Worm (Caenorhabditis elegans) whole organism, L1 larva: ENCODE data around the gene H35N09.2.

ENCODE experiments used
- Y116A8C.19 ChIP-seq: sonication (generic microtip); optimal IDR thresholded peaks from 2 replicates; lab custom pipeline; 2016; ENCODE audit warnings: missing compliant biosample characterization, missing genetic modification characterization, borderline replicate concordance
- aly-2 ChIP-seq: fragments of 150-350 bp; optimal IDR thresholded peaks from 2 replicates; lab custom pipeline; 2014; ENCODE audit warnings: missing biosample characterization, missing genetic modification characterization
- ama-1 ChIP-seq: fragments of 150-350 bp; optimal IDR thresholded peaks from 2 replicates; lab custom pipeline; 2014
- efl-3 ChIP-seq: fragments of 200-800 bp; sonication (Bioruptor generic); optimal IDR thresholded peaks from 2 replicates; lab custom pipeline; 2018; ENCODE audit warnings: mild to moderate bottlenecking, missing genetic modification characterization, missing compliant biosample characterization
- elt-3 ChIP-seq, 6 experiments: fragments of 150-350 bp in 1 of 6; sonication (generic microtip); optimal IDR thresholded peaks; 2 replicates each; lab custom pipeline; 2017 to 2018; ENCODE audit warnings: missing biosample characterization in 6 of 6, missing genetic modification characterization in 6 of 6, inconsistent platforms in 1 of 6
- grh-1 ChIP-seq: fragments of 200-800 bp; sonication (Bioruptor generic); IDR thresholded peaks from 2 replicates; pipeline ENCODE4 v1.3.6; 2022; ENCODE audit warnings: missing genetic modification reagents, missing genetic modification characterization, missing compliant biosample characterization
- lsy-2 ChIP-seq, 2 experiments: fragments of 150-350 bp; optimal IDR thresholded peaks; 2 replicates each; lab custom pipeline; 2014; ENCODE audit warnings: missing biosample characterization in 2 of 2, missing genetic modification characterization in 2 of 2
- mdl-1 ChIP-seq, 2 experiments: fragments of 150-350 bp; optimal IDR thresholded peaks; 2 replicates each; lab custom pipeline; 2014 to 2017; ENCODE audit warnings: missing biosample characterization in 2 of 2, missing genetic modification characterization in 2 of 2, inconsistent platforms in 1 of 2
- nhr-237 ChIP-seq: fragments of 150-350 bp; optimal IDR thresholded peaks from 2 replicates; lab custom pipeline; 2014; ENCODE audit warnings: missing biosample characterization, missing genetic modification characterization
- nhr-28 ChIP-seq: fragments of 150-350 bp; optimal IDR thresholded peaks from 2 replicates; lab custom pipeline; 2014; ENCODE audit warnings: missing biosample characterization, missing genetic modification characterization
- nhr-76 ChIP-seq: sonication (generic microtip); optimal IDR thresholded peaks from 2 replicates; lab custom pipeline; 2017; ENCODE audit warnings: missing biosample characterization, missing genetic modification characterization
- skn-1 ChIP-seq: fragments of 150-350 bp; optimal IDR thresholded peaks from 2 replicates; lab custom pipeline; 2014; ENCODE audit warnings: missing biosample characterization, missing genetic modification characterization
- snpc-4 ChIP-seq: fragments of 150-350 bp; optimal IDR thresholded peaks from 2 replicates; lab custom pipeline; 2014; ENCODE audit warnings: missing biosample characterization, missing genetic modification characterization
- unc-130 ChIP-seq: fragments of 150-350 bp; optimal IDR thresholded peaks from 2 replicates; lab custom pipeline; 2017; ENCODE audit warnings: missing biosample characterization, missing genetic modification characterization, inconsistent platforms

DNA sequence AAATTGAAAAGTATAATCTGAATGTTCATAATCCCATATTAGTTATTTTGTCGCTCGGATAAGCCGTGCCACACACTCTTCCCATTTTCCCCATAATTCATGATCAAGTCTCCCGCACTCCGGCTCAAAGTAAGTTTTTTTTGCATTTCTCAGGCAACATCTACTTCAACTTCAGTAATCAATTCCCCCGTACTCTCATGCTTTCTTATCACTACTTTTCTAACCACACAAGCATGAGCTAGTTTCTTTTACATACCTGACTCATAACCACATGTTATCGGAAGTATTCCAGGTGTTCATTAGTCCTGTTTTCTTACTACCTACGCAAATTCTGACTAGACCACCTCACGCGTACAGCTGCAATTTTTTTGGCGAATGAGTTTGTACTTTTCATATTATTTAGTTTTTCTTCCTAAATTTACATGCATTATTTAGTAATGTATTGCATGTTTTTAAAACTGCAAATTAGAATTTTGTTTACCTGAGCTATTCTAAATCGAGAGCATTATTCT, 38.3 kb downstream of the H35N09.2 start:
- no peak for TF ChIP-seq aly-2 (tag; lab: Kevin White, UChicago)
- TF ChIP-seq efl-3 (GFP tag; lab: Kevin White, UChicago): no peak
- no peak for TF ChIP-seq Y116A8C.19
- TF ChIP-seq grh-1: no peak
- TF ChIP-seq unc-130 (tag; lab: Kevin White, UChicago): no peak
- no peak for TF ChIP-seq nhr-237 (tag; lab: Kevin White, UChicago)
- TF ChIP-seq ama-1: no peak
- no peak for TF ChIP-seq nhr-76 (tag; lab: Kevin White, UChicago)
- no peak for TF ChIP-seq snpc-4
- no peak for TF ChIP-seq skn-1
- no peak for TF ChIP-seq elt-3 (tag; optimal IDR thresholded peaks at IDR 0.05; lab: Kevin White, UChicago)
- no peak for TF ChIP-seq mdl-1 (tag; optimal IDR thresholded peaks at IDR 0.05; lab: Kevin White, UChicago)
- no peak for TF ChIP-seq lsy-2 (tag; optimal IDR thresholded peaks at IDR 0.05; lab: Kevin White, UChicago)
- TF ChIP-seq nhr-28 (tag; lab: Kevin White, UChicago): no peak
